Worm (Caenorhabditis elegans): ENCODE measurements around the gene C01G10.1.
A peak's percentile ranks its signal among the peaks of the same experiment; 100 is the strongest.

C01G10.1 gene

DNA sequence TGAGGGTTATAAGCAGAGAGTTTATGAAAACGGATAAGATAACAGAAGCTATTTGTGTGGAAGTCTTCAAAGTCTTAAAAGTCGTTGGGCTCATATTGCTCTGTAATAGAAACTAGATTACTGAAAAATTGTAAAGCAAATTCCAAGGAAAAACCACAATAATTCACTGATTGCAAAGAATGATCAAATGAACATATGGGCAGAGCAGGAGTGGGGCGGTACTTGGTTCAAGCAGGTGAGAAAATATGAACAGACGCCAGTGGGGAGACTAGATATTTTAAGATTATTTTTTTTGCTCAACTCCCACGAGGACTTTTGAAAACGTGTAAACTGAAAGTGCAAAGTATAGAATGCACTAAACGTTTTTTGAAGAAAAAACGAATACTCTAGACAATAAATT, 32.9 kb downstream of the C01G10.1 start, which contains the start of gene str-171:
str-171 (minus strand) TSS at position 101 of the 400 bp plus-strand sequence.
- TF ChIP-seq nhr-11 (tag; optimal IDR thresholded peaks at IDR 0.05) (no peak), nhr-10 (tag; optimal IDR thresholded peaks at IDR 0.05) (no peak), nhr-25 (tag; optimal IDR thresholded peaks at IDR 0.05; ENCODE audit: borderline replicate concordance, insufficient read depth) (no peak), zip-2 (tag; optimal IDR thresholded peaks at IDR 0.05) (no peak), D1046.2 (GFP tag; IDR thresholded peaks at IDR 0.05) (no peak), mep-1 (tag; optimal IDR thresholded peaks at IDR 0.05) (no peak), tag-97 (GFP tag; IDR thresholded peaks at IDR 0.05) (no peak), egl-27 (tag; optimal IDR thresholded peaks at IDR 0.05) (no peak)

DNA sequence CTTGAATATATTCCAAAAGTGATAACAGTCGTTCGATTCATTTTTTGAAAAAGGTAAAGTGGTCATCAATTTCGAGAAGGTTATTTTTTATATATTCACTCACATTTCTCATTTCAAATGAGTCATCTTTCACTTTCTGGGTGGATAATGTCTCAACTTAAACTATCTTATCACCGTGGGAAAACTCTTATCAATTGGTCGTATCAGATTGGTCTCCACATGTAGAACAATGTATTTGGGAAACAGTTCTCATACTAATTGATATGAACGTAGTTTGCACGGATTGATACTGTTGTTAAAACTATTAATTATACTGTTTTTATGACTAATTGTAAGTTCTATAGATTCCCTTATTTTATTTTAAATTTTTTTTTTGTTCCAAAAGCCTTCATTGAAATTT, 34.3 kb downstream of the C01G10.1 start:
- TF ChIP-seq R02D3.7 (tag; optimal IDR thresholded peaks at IDR 0.05) (no peak), nhr-28 (tag; optimal IDR thresholded peaks at IDR 0.05) (peak; percentile 36), nhr-6 (tag; optimal IDR thresholded peaks at IDR 0.05) (peak; percentile 8), Y75B8A.6 (GFP tag; IDR thresholded peaks at IDR 0.05) (no peak), daf-16 (GFP tag; optimal IDR thresholded peaks at IDR 0.05) (no peak), daf-16 (tag; optimal IDR thresholded peaks at IDR 0.05) (peak; percentile 25), dmd-6 (GFP tag; IDR thresholded peaks at IDR 0.05) (peak; percentile 16; the same call in 1 of the 2 replicates)

- no peak for TF ChIP-seq lin-39 (tag; optimal IDR thresholded peaks at IDR 0.05)
- TF ChIP-seq daf-12 (tag; optimal IDR thresholded peaks at IDR 0.05): no peak
- no peak for TF ChIP-seq lin-29 (GFP tag; IDR thresholded peaks at IDR 0.05)
- no peak for TF ChIP-seq php-3 (GFP tag; IDR thresholded peaks at IDR 0.05)
- TF ChIP-seq madf-5 (GFP tag; IDR thresholded peaks at IDR 0.05): no peak
- TF ChIP-seq tra-1 (GFP tag; IDR thresholded peaks at IDR 0.05): no peak
- no peak for TF ChIP-seq D1046.2 (GFP tag; IDR thresholded peaks at IDR 0.05)
- no peak for TF ChIP-seq egl-27 (tag; optimal IDR thresholded peaks at IDR 0.05)
- TF ChIP-seq fos-1 (tag; optimal IDR thresholded peaks at IDR 0.05): no peak
- TF ChIP-seq vab-7 (GFP tag; IDR thresholded peaks at IDR 0.05): no peak
- no peak for TF ChIP-seq aha-1 (tag)
- TF ChIP-seq duxl-1 (tag; optimal IDR thresholded peaks at IDR 0.05; ENCODE audit: poor library complexity): no peak
- TF ChIP-seq nhr-10 (tag; optimal IDR thresholded peaks at IDR 0.05): no peak
- no peak for TF ChIP-seq ceh-20 (GFP tag; IDR thresholded peaks at IDR 0.05)
- TF ChIP-seq spr-1 (tag; optimal IDR thresholded peaks at IDR 0.05): no peak
- TF ChIP-seq mxl-3 (GFP tag; optimal IDR thresholded peaks at IDR 0.05): no peak
- TF ChIP-seq arid-1 (GFP tag; conservative IDR thresholded peaks at IDR 0.05): no peak
- peak; percentile 47; the same call in 1 of the 2 replicates for TF ChIP-seq ZK337.2 (GFP tag; IDR thresholded peaks at IDR 0.05)
- no peak for TF ChIP-seq mdt-29 (GFP tag; IDR thresholded peaks at IDR 0.05)
- no peak for TF ChIP-seq daf-8 (GFP tag; IDR thresholded peaks at IDR 0.05)
- TF ChIP-seq rbr-2 (tag; optimal IDR thresholded peaks at IDR 0.05): peak; percentile 41
- peak; percentile 39; the same call in 1 of the 2 replicates for TF ChIP-seq dmd-6 (GFP tag; IDR thresholded peaks at IDR 0.05)
- TF ChIP-seq ztf-11 (tag; optimal IDR thresholded peaks at IDR 0.05): no peak
- TF ChIP-seq nhr-41 (GFP tag; IDR thresholded peaks at IDR 0.05): no peak
- TF ChIP-seq hlh-30 (tag; optimal IDR thresholded peaks at IDR 0.05; ENCODE audit: insufficient read depth): peak; percentile 63
- TF ChIP-seq mep-1 (tag; optimal IDR thresholded peaks at IDR 0.05): no peak
- no peak for TF ChIP-seq F37D6.2 (tag; optimal IDR thresholded peaks at IDR 0.05)
- TF ChIP-seq R02D3.7 (tag; optimal IDR thresholded peaks at IDR 0.05): no peak
- no peak for TF ChIP-seq ama-1 (optimal IDR thresholded peaks at IDR 0.05)
- TF ChIP-seq daf-19 (GFP tag; conservative IDR thresholded peaks at IDR 0.05): no peak
- peak; percentile 94 for TF ChIP-seq mes-2 (tag; optimal IDR thresholded peaks at IDR 0.05; ENCODE audit: poor library complexity, severe bottlenecking)
- TF ChIP-seq gei-8 (GFP tag; optimal IDR thresholded peaks at IDR 0.05): no peak
- TF ChIP-seq ceh-62 (tag; optimal IDR thresholded peaks at IDR 0.05): no peak
- peak; percentile 85 for TF ChIP-seq dpl-1 (GFP tag; optimal IDR thresholded peaks at IDR 0.05)
- no peak for TF ChIP-seq zag-1 (tag; optimal IDR thresholded peaks at IDR 0.05)
- TF ChIP-seq Y5F2A.4 (GFP tag; optimal IDR thresholded peaks at IDR 0.05): no peak
- TF ChIP-seq nhr-237 (tag; optimal IDR thresholded peaks at IDR 0.05): no peak
- no peak for TF ChIP-seq nhr-111 (GFP tag; optimal IDR thresholded peaks at IDR 0.05)
- no peak for TF ChIP-seq dmd-8 (GFP tag; IDR thresholded peaks at IDR 0.05)
- TF ChIP-seq F49E8.2 (tag; optimal IDR thresholded peaks at IDR 0.05; ENCODE audit: borderline replicate concordance): no peak
Measured at ce11 chrV:15136772-15137171, 37.2 kb downstream of the C01G10.1 start, which contains the start of gene aipl-1. Gene aipl-1, minus strand, starts transcription at chrV:15136801.
